Worm (Caenorhabditis elegans) whole organism, mixed stage, embryonic: ENCODE results near the gene gos-28.

Experiments
- ces-1 ChIP-seq: fragments of 150-350 bp; optimal IDR thresholded peaks from 2 replicates; lab custom pipeline; 2014; ENCODE audit warnings: missing biosample characterization, missing genetic modification reagents, missing genetic modification characterization
- nhr-28 ChIP-seq: fragments of 150-350 bp; optimal IDR thresholded peaks from 2 replicates; lab custom pipeline; 2014; ENCODE audit warnings: missing biosample characterization, missing genetic modification characterization
- nhr-76 ChIP-seq: sonication (generic microtip); optimal IDR thresholded peaks from 2 replicates; lab custom pipeline; 2017; ENCODE audit warnings: missing biosample characterization, missing genetic modification characterization
- snpc-4 ChIP-seq: fragments of 150-350 bp; optimal IDR thresholded peaks from 2 replicates; lab custom pipeline; 2014; ENCODE audit warnings: missing biosample characterization, missing genetic modification characterization
- unc-62 ChIP-seq: fragments of 150-350 bp; optimal IDR thresholded peaks from 2 replicates; lab custom pipeline; 2014; ENCODE audit warnings: missing biosample characterization, missing genetic modification reagents, missing genetic modification characterization

ce11 chrIII:7305649-7305977, 43.4 kb downstream of the gos-28 start:
- TF ChIP-seq unc-62 (GFP tag; lab: Kevin White, UChicago) = no peak
- no peak for TF ChIP-seq nhr-28
- TF ChIP-seq nhr-76 (tag; lab: Kevin White, UChicago) = no peak
- no peak for TF ChIP-seq ces-1
- no peak for TF ChIP-seq snpc-4 (tag; lab: Kevin White, UChicago)
